Worm (Caenorhabditis elegans) whole organism, late embryonic: ENCODE measurements around the gene H20J04.6.

Experiments
- ceh-19 ChIP-seq: fragments of 200-800 bp; sonication (Bioruptor generic); optimal IDR thresholded peaks from 2 replicates; lab custom pipeline; 2018; ENCODE audit warnings: mild to moderate bottlenecking, missing genetic modification characterization, missing compliant biosample characterization
- fkh-10 ChIP-seq: fragments of 150-350 bp; optimal IDR thresholded peaks from 2 replicates; lab custom pipeline; 2014; ENCODE audit warnings: missing biosample characterization, missing genetic modification reagents, missing genetic modification characterization
- pag-3 ChIP-seq: sonication (generic microtip); optimal IDR thresholded peaks from 2 replicates; lab custom pipeline; 2016; ENCODE audit warnings: missing compliant biosample characterization, missing genetic modification characterization, borderline replicate concordance
- pax-1 ChIP-seq: fragments of 150-350 bp; optimal IDR thresholded peaks from 2 replicates; lab custom pipeline; 2014; ENCODE audit warnings: missing biosample characterization, missing genetic modification characterization
- pqm-1 ChIP-seq: sonication (generic microtip); optimal IDR thresholded peaks from 2 replicates; lab custom pipeline; 2016; ENCODE audit warnings: missing genetic modification characterization, missing compliant biosample characterization
- sox-4 ChIP-seq: sonication (generic microtip); optimal IDR thresholded peaks from 2 replicates; lab custom pipeline; 2017; ENCODE audit warnings: mild to moderate bottlenecking, missing genetic modification characterization, inconsistent platforms, missing compliant biosample characterization
- tbx-2 ChIP-seq: sonication (generic microtip); optimal IDR thresholded peaks from 2 replicates; lab custom pipeline; 2016; ENCODE audit warnings: missing genetic modification characterization, missing compliant biosample characterization

DNA sequence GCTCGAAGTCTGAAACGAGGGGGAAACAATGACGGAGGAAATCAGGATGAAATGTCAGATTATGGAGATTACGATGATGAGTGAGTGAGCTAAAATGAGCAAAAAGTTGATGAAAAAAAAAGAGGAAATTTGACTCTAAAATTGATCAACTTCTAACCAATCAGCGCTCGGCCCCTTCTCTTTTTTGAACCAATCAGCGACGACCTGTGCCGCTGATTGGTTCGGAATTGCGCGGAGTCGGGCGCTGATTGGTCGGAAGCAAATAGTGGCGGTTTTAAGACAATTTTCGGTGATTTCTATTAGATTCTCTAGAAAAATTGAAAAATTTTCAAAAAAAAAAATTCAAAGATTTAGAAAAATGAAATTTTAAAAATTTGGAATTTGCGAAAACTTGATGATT, 14.7 kb downstream of the H20J04.6 start:
- no peak for TF ChIP-seq ceh-19
- no peak for TF ChIP-seq pag-3 (tag; lab: Kevin White, UChicago)
- TF ChIP-seq pax-1, result no peak
- TF ChIP-seq fkh-10 (GFP tag; lab: Kevin White, UChicago), result no peak
- no peak for TF ChIP-seq sox-4 (tag; lab: Kevin White, UChicago)
- no peak for TF ChIP-seq tbx-2
- no peak for TF ChIP-seq pqm-1 (tag; lab: Kevin White, UChicago)
